Worm (Caenorhabditis elegans) whole organism, mixed stage, embryonic: ENCODE measurements around the gene gst-30.

ENCODE experiments used
- bed-3 ChIP-seq: fragments of 200-800 bp; sonication (Bioruptor generic); optimal IDR thresholded peaks from 3 replicates; lab custom pipeline; 2018; ENCODE audit warnings: mild to moderate bottlenecking, missing genetic modification characterization, moderate library complexity, missing compliant biosample characterization
- blmp-1 ChIP-seq: fragments of 150-350 bp; optimal IDR thresholded peaks from 2 replicates; lab custom pipeline; 2014; ENCODE audit warnings: missing biosample characterization, missing genetic modification characterization
- ceh-39 ChIP-seq: fragments of 150-350 bp; optimal IDR thresholded peaks from 2 replicates; lab custom pipeline; 2014; ENCODE audit warnings: missing biosample characterization, missing genetic modification characterization
- ces-1 ChIP-seq: fragments of 150-350 bp; optimal IDR thresholded peaks from 2 replicates; lab custom pipeline; 2014; ENCODE audit warnings: missing biosample characterization, missing genetic modification reagents, missing genetic modification characterization
- lin-13 ChIP-seq: fragments of 150-350 bp; optimal IDR thresholded peaks from 2 replicates; lab custom pipeline; 2014; ENCODE audit warnings: missing biosample characterization, missing genetic modification characterization
- mep-1 ChIP-seq: fragments of 150-350 bp; optimal IDR thresholded peaks from 2 replicates; lab custom pipeline; 2017; ENCODE audit warnings: missing biosample characterization, missing genetic modification reagents, missing genetic modification characterization, inconsistent platforms
- nhr-12 ChIP-seq: fragments of 150-350 bp; optimal IDR thresholded peaks from 2 replicates; lab custom pipeline; 2014; ENCODE audit warnings: missing biosample characterization, missing genetic modification characterization
- nhr-237 ChIP-seq: fragments of 150-350 bp; optimal IDR thresholded peaks from 2 replicates; lab custom pipeline; 2014; ENCODE audit warnings: missing biosample characterization, missing genetic modification characterization
- nhr-76 ChIP-seq: sonication (generic microtip); optimal IDR thresholded peaks from 2 replicates; lab custom pipeline; 2017; ENCODE audit warnings: missing biosample characterization, missing genetic modification characterization
- snpc-4 ChIP-seq: fragments of 150-350 bp; optimal IDR thresholded peaks from 2 replicates; lab custom pipeline; 2014; ENCODE audit warnings: missing biosample characterization, missing genetic modification characterization
- unc-39 ChIP-seq: fragments of 150-350 bp; optimal IDR thresholded peaks from 2 replicates; lab custom pipeline; 2014; ENCODE audit warnings: missing biosample characterization, missing genetic modification characterization
- unc-62 ChIP-seq: fragments of 150-350 bp; optimal IDR thresholded peaks from 2 replicates; lab custom pipeline; 2014; ENCODE audit warnings: missing biosample characterization, missing genetic modification reagents, missing genetic modification characterization
- ztf-11 ChIP-seq: fragments of 150-350 bp; optimal IDR thresholded peaks from 2 replicates; lab custom pipeline; 2014; ENCODE audit warnings: missing biosample characterization, missing genetic modification characterization

DNA sequence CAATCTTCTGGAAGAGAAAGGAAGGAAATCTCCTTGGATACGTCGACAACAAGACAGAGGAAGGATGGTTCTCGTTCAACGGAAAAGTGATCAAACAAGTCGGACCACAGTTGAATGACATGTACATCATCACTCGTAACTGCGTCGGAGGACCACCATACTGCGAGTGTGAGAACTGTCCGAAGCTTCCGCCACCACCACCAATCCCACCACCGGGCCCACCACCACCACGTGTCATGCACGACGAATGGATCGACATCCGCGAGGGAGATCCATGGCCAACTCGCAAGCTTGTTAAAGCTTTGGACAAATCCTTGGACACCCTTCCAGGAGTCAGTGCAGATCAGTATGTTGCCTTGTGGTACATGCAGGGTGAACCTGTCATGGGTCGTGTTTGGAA is 3.6 kb downstream of the gst-30 start:
- TF ChIP-seq nhr-76 (tag; lab: Kevin White, UChicago) (no peak), unc-62 (GFP tag; lab: Kevin White, UChicago) (no peak), lin-13 (no peak), ztf-11 (no peak), blmp-1 (tag; lab: Kevin White, UChicago) (no peak), mep-1 (no peak), nhr-237 (no peak), ces-1 (GFP tag; lab: Kevin White, UChicago) (no peak), unc-39 (tag; lab: Kevin White, UChicago) (no peak), snpc-4 (tag; lab: Kevin White, UChicago) (no peak), ceh-39 (tag; lab: Kevin White, UChicago) (no peak), nhr-12 (tag; lab: Kevin White, UChicago) (no peak), bed-3 (GFP tag; lab: Kevin White, UChicago) (no peak)
